Fruit fly (Drosophila melanogaster) whole organism, embryonic: ENCODE measurements around the gene yellow-f.

Source experiments
- Abd-B ChIP-seq: fragments of 200-800 bp; sonication (Bioruptor generic); optimal IDR thresholded peaks from 2 replicates; lab custom pipeline; 2018; ENCODE audit warnings: missing biosample characterization, mild to moderate bottlenecking, missing genetic modification characterization, moderate library complexity
- Aef1 ChIP-seq: fragments of 200-800 bp; sonication (Bioruptor generic); IDR thresholded peaks from 3 replicates; pipeline ENCODE4 v1.3.6; 2022; ENCODE audit warnings: missing biosample characterization, missing genetic modification characterization
- B-H1 ChIP-seq: fragments of 200-800 bp; sonication (Bioruptor generic); IDR thresholded peaks from 3 replicates; pipeline ENCODE4 v1.3.6; 2022; ENCODE audit warnings: missing biosample characterization, missing genetic modification characterization
- B-H2 ChIP-seq: fragments of 200-800 bp; sonication (Bioruptor generic); optimal IDR thresholded peaks from 2 replicates; lab custom pipeline; 2018; ENCODE audit warnings: missing biosample characterization, mild to moderate bottlenecking, missing genetic modification characterization
- CG1024 ChIP-seq: fragments of 200-800 bp; sonication (Bioruptor generic); IDR thresholded peaks from 2 replicates; pipeline ENCODE4 v1.3.6; 2022; ENCODE audit warnings: missing biosample characterization, missing genetic modification characterization
- CG10274 ChIP-seq: fragments of 200-800 bp; sonication (Bioruptor generic); optimal IDR thresholded peaks from 3 replicates; lab custom pipeline; 2017; ENCODE audit warnings: missing biosample characterization, mild to moderate bottlenecking, missing genetic modification characterization
- CG10654 ChIP-seq: fragments of 200-800 bp; sonication (Bioruptor generic); optimal IDR thresholded peaks from 2 replicates; lab custom pipeline; 2016; ENCODE audit warnings: missing biosample characterization, missing genetic modification characterization
- CG12391 ChIP-seq: fragments of 200-800 bp; sonication (Bioruptor generic); optimal IDR thresholded peaks from 3 replicates; lab custom pipeline; 2018; ENCODE audit warnings: missing biosample characterization, mild to moderate bottlenecking, missing genetic modification characterization, moderate library complexity
- CG14667 ChIP-seq: fragments of 200-800 bp; sonication (Bioruptor generic); IDR thresholded peaks from 2 replicates; pipeline ENCODE4 v1.3.6; 2022; ENCODE audit warnings: missing biosample characterization, missing genetic modification characterization
- CG1603 ChIP-seq: fragments of 200-800 bp; sonication (Bioruptor generic); optimal IDR thresholded peaks from 2 replicates; lab custom pipeline; 2019; ENCODE audit warnings: missing biosample characterization, mild to moderate bottlenecking, missing genetic modification characterization, moderate library complexity
- CG17359 ChIP-seq: fragments of 200-800 bp; sonication (Bioruptor generic); optimal IDR thresholded peaks from 3 replicates; lab custom pipeline; 2018; ENCODE audit warnings: missing biosample characterization, mild to moderate bottlenecking, missing genetic modification characterization, moderate library complexity
- CG17912 ChIP-seq: fragments of 200-800 bp; sonication (Bioruptor generic); optimal IDR thresholded peaks from 2 replicates; lab custom pipeline; 2018; ENCODE audit warnings: missing biosample characterization, mild to moderate bottlenecking, missing genetic modification characterization
- CG18764 ChIP-seq: fragments of 200-800 bp; sonication (Bioruptor generic); optimal IDR thresholded peaks from 3 replicates; lab custom pipeline; 2016; ENCODE audit warnings: missing biosample characterization, missing genetic modification characterization
- CG2889 ChIP-seq: fragments of 200-800 bp; sonication (Bioruptor generic); IDR thresholded peaks from 3 replicates; pipeline ENCODE4 v1.3.6; 2022; ENCODE audit warnings: missing biosample characterization, missing genetic modification characterization
- CG6254 ChIP-seq: fragments of 200-800 bp; sonication (Bioruptor generic); optimal IDR thresholded peaks from 3 replicates; lab custom pipeline; 2017; ENCODE audit warnings: mild to moderate bottlenecking, missing biosample characterization, missing genetic modification reagents, missing genetic modification characterization
- CG7963 ChIP-seq: fragments of 200-800 bp; sonication (Bioruptor generic); IDR thresholded peaks from 3 replicates; pipeline ENCODE4 v1.3.6; 2022; ENCODE audit warnings: missing biosample characterization, missing genetic modification characterization; ENCODE audit not compliant: partially characterized antibody
- CG7987 ChIP-seq: fragments of 200-800 bp; sonication (Bioruptor generic); optimal IDR thresholded peaks from 2 replicates; lab custom pipeline; 2018; ENCODE audit warnings: missing biosample characterization, mild to moderate bottlenecking, missing genetic modification characterization, moderate library complexity
- Doc3 ChIP-seq: fragments of 200-800 bp; sonication (Bioruptor generic); IDR thresholded peaks from 3 replicates; pipeline ENCODE4 v1.3.6; 2022; ENCODE audit warnings: missing biosample characterization, missing genetic modification characterization; ENCODE audit not compliant: partially characterized antibody
- Eip74EF ChIP-seq, 2 experiments: fragments of 200-800 bp in 1 of 2; fragments of >200 bp in 1 of 2; sonication (Bioruptor generic) in 1 of 2; optimal IDR thresholded peaks; 2 replicates each; lab custom pipeline; 2017 to 2019; ENCODE audit warnings: missing biosample characterization in 2 of 2, missing genetic modification characterization in 2 of 2, mild to moderate bottlenecking in 1 of 2, moderate library complexity in 1 of 2
- Ets97D ChIP-seq: fragments of 200-800 bp; sonication (Bioruptor generic); optimal IDR thresholded peaks from 3 replicates; lab custom pipeline; 2016; ENCODE audit warnings: missing biosample characterization, missing genetic modification characterization
- HLHmδ ChIP-seq: fragments of 200-800 bp; sonication (Bioruptor generic); optimal IDR thresholded peaks from 2 replicates; lab custom pipeline; 2018; ENCODE audit warnings: missing biosample characterization, mild to moderate bottlenecking, missing genetic modification characterization, moderate library complexity
- Jarid2 ChIP-seq: fragments of 200-800 bp; sonication (Bioruptor generic); optimal IDR thresholded peaks from 3 replicates; lab custom pipeline; 2017; ENCODE audit warnings: mild to moderate bottlenecking, missing biosample characterization, missing genetic modification reagents, missing genetic modification characterization
- Lhr ChIP-seq: fragments of 200-800 bp; sonication (Bioruptor generic); optimal IDR thresholded peaks from 3 replicates; lab custom pipeline; 2017; ENCODE audit warnings: mild to moderate bottlenecking, missing biosample characterization, missing genetic modification reagents, missing genetic modification characterization
- Myb ChIP-seq: fragments of 200-800 bp; sonication (Bioruptor generic); optimal IDR thresholded peaks from 2 replicates; lab custom pipeline; 2016; ENCODE audit warnings: missing biosample characterization, missing genetic modification characterization
- NC2β ChIP-seq: fragments of 200-800 bp; sonication (Bioruptor generic); optimal IDR thresholded peaks from 2 replicates; lab custom pipeline; 2016; ENCODE audit warnings: missing biosample characterization, missing genetic modification characterization
- Nf-YB ChIP-seq: fragments of 200-800 bp; sonication (Bioruptor generic); optimal IDR thresholded peaks from 3 replicates; lab custom pipeline; 2019; ENCODE audit warnings: missing biosample characterization, mild to moderate bottlenecking, missing genetic modification characterization, moderate library complexity
- Poxn ChIP-seq: fragments of 200-800 bp; sonication (Bioruptor generic); IDR thresholded peaks from 2 replicates; pipeline ENCODE4 v1.3.6; 2022; ENCODE audit warnings: missing biosample characterization, missing genetic modification characterization
- Sry-δ ChIP-seq: fragments of 200-800 bp; sonication (Bioruptor generic); optimal IDR thresholded peaks from 2 replicates; lab custom pipeline; 2016; ENCODE audit warnings: missing biosample characterization, missing genetic modification characterization
- Vsx1 ChIP-seq: fragments of 200-800 bp; sonication (Bioruptor generic); optimal IDR thresholded peaks from 2 replicates; lab custom pipeline; 2017; ENCODE audit warnings: missing biosample characterization, mild to moderate bottlenecking, missing genetic modification characterization, missing genetic modification reagents
- abd-A ChIP-seq: fragments of 200-800 bp; sonication (Bioruptor generic); optimal IDR thresholded peaks from 3 replicates; lab custom pipeline; 2019; ENCODE audit warnings: missing biosample characterization, mild to moderate bottlenecking, missing genetic modification characterization, moderate library complexity
- ac ChIP-seq: fragments of 200-800 bp; sonication (Bioruptor generic); optimal IDR thresholded peaks from 3 replicates; lab custom pipeline; 2017; ENCODE audit warnings: missing biosample characterization, mild to moderate bottlenecking, missing genetic modification characterization
- bab2 ChIP-seq: fragments of 200-800 bp; sonication (Bioruptor generic); optimal IDR thresholded peaks from 2 replicates; lab custom pipeline; 2016; ENCODE audit warnings: missing biosample characterization, missing genetic modification characterization
- bbx ChIP-seq: fragments of 200-800 bp; sonication (Bioruptor generic); IDR thresholded peaks from 2 replicates; pipeline ENCODE4 v1.3.6; 2022; ENCODE audit warnings: missing biosample characterization, missing genetic modification characterization; ENCODE audit not compliant: partially characterized antibody
- cg ChIP-seq: fragments of 200-800 bp; sonication (Bioruptor generic); optimal IDR thresholded peaks from 3 replicates; lab custom pipeline; 2019; ENCODE audit warnings: missing biosample characterization, mild to moderate bottlenecking, missing genetic modification characterization, moderate library complexity
- chif ChIP-seq, 2 experiments: fragments of 200-800 bp; sonication (Bioruptor generic); optimal IDR thresholded peaks; 3 replicates each; lab custom pipeline; 2016; ENCODE audit warnings: missing biosample characterization in 2 of 2, missing genetic modification characterization in 2 of 2
- crc ChIP-seq: fragments of 200-800 bp; sonication (Bioruptor generic); optimal IDR thresholded peaks from 2 replicates; lab custom pipeline; 2016; ENCODE audit warnings: missing biosample characterization, missing genetic modification characterization
- dan ChIP-seq: fragments of 200-800 bp; sonication (Bioruptor generic); IDR thresholded peaks from 2 replicates; pipeline ENCODE4 v1.3.6; 2022; ENCODE audit warnings: missing biosample characterization, missing genetic modification characterization
- disco-r ChIP-seq: fragments of 200-800 bp; sonication (Bioruptor generic); optimal IDR thresholded peaks from 2 replicates; lab custom pipeline; 2016; ENCODE audit warnings: missing biosample characterization, missing genetic modification characterization
- dmrt11E ChIP-seq: fragments of 200-800 bp; sonication (Bioruptor generic); optimal IDR thresholded peaks from 3 replicates; lab custom pipeline; 2018; ENCODE audit warnings: missing biosample characterization, mild to moderate bottlenecking, missing genetic modification characterization, moderate library complexity
- ftz-f1 ChIP-seq: fragments of 200-800 bp; sonication (Bioruptor generic); optimal IDR thresholded peaks from 2 replicates; lab custom pipeline; 2016; ENCODE audit warnings: missing biosample characterization, missing genetic modification characterization
- gsb-n ChIP-seq: fragments of 200-800 bp; sonication (Bioruptor generic); optimal IDR thresholded peaks from 3 replicates; lab custom pipeline; 2018; ENCODE audit warnings: missing biosample characterization, mild to moderate bottlenecking, missing genetic modification characterization
- jumu ChIP-seq: fragments of 200-800 bp; sonication (Bioruptor generic); optimal IDR thresholded peaks from 3 replicates; lab custom pipeline; 2016; ENCODE audit warnings: missing biosample characterization, missing genetic modification characterization
- luna ChIP-seq: fragments of 200-800 bp; sonication (Bioruptor generic); optimal IDR thresholded peaks from 2 replicates; lab custom pipeline; 2016; ENCODE audit warnings: missing biosample characterization, missing genetic modification characterization
- pnt ChIP-seq: fragments of 200-800 bp; sonication (Bioruptor generic); optimal IDR thresholded peaks from 3 replicates; lab custom pipeline; 2016; ENCODE audit warnings: missing biosample characterization, missing genetic modification characterization
- row ChIP-seq: fragments of 200-800 bp; sonication (Bioruptor generic); IDR thresholded peaks from 3 replicates; pipeline ENCODE4 v1.3.6; 2022; ENCODE audit warnings: missing biosample characterization, missing genetic modification characterization
- run ChIP-seq: fragments of 200-800 bp; sonication (Bioruptor generic); optimal IDR thresholded peaks from 3 replicates; lab custom pipeline; 2018; ENCODE audit warnings: missing biosample characterization, mild to moderate bottlenecking, missing genetic modification characterization
- slbo ChIP-seq: fragments of 200-800 bp; sonication (Bioruptor generic); IDR thresholded peaks from 2 replicates; pipeline ENCODE4 v1.3.6; 2022; ENCODE audit warnings: missing biosample characterization, missing genetic modification characterization
- stwl ChIP-seq: fragments of 200-800 bp; sonication (Bioruptor generic); optimal IDR thresholded peaks from 3 replicates; lab custom pipeline; 2018; ENCODE audit warnings: missing biosample characterization, mild to moderate bottlenecking, missing genetic modification characterization, moderate library complexity
- tin ChIP-seq: fragments of 200-800 bp; sonication (Bioruptor generic); optimal IDR thresholded peaks from 3 replicates; lab custom pipeline; 2016; ENCODE audit warnings: missing biosample characterization, missing genetic modification characterization
- ttk ChIP-seq: fragments of 200-800 bp; sonication (Bioruptor generic); IDR thresholded peaks from 2 replicates; pipeline ENCODE4 v2.1.2; 2022; ENCODE audit warnings: missing biosample characterization, missing genetic modification characterization

The yellow-f gene

DNA sequence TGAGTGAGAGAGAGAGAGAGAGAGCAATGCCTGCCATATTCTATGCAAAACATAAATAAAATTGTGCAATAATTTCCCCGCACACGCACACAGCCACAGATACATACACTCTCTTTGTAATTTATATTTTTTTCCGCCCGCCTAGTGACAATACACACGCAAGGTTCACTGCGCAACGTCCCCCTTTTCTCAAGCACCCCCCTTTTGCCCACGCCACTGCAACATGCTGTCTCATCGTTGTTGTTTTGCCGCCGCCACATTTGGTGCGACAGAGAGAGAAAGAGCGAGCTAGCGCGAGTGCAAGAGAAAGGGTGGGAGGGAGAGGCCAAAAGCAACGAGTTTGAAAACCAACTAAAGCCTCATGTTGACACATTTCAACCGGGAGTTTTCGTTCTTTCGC is 19.4 kb upstream of the yellow-f start (continued):
- peak; percentile 51; the same call in 1 of the 3 replicates for TF ChIP-seq CG2889 (GFP tag; lab: Robert Waterston, UW)
- TF ChIP-seq gsb-n (tag; lab: Kevin White, UChicago): peak; percentile 14
- peak; percentile 40 for TF ChIP-seq pnt (GFP tag; lab: Kevin White, UChicago)
- peak; percentile 30 for TF ChIP-seq Sry-δ (GFP tag; lab: Kevin White, UChicago)
- TF ChIP-seq crc (GFP tag; lab: Kevin White, UChicago): peak; percentile 54
- peak; percentile 57 for TF ChIP-seq abd-A
- peak; percentile 77 for TF ChIP-seq cg
- TF ChIP-seq CG17359 (tag; lab: Kevin White, UChicago): peak; percentile 65
- TF ChIP-seq dan: no peak
- no peak for TF ChIP-seq Doc3 (GFP tag; lab: Robert Waterston, UW)
- TF ChIP-seq CG10274 (GFP tag; lab: Kevin White, UChicago): no peak
- no peak for TF ChIP-seq B-H2 (GFP tag; lab: Kevin White, UChicago)
- peak; percentile 48 for TF ChIP-seq ftz-f1 (GFP tag; lab: Kevin White, UChicago)
- no peak for TF ChIP-seq run (tag; lab: Kevin White, UChicago)
- peak; percentile 45 for TF ChIP-seq CG12391 (tag; lab: Kevin White, UChicago)
- peak; percentile 38; the same call in 1 of the 2 replicates for TF ChIP-seq CG14667
- peak; percentile 49 for TF ChIP-seq dmrt11E (tag; lab: Kevin White, UChicago)
- peak; percentile 72 for TF ChIP-seq CG1603 (tag; lab: Kevin White, UChicago)
- TF ChIP-seq NC2β (GFP tag; lab: Kevin White, UChicago): no peak
- peak; percentile 84 for TF ChIP-seq slbo (GFP tag; lab: Robert Waterston, UW)
- peak; percentile 29 for TF ChIP-seq Ets97D (GFP tag; lab: Kevin White, UChicago)
- TF ChIP-seq Aef1: peak; percentile 91
- TF ChIP-seq CG7987: peak; percentile 64
- peak; percentile 51 for TF ChIP-seq Myb (GFP tag; lab: Kevin White, UChicago)
- no peak for TF ChIP-seq Lhr (GFP tag; lab: Kevin White, UChicago)
- TF ChIP-seq B-H1: peak; percentile 54; the same call in 2 of the 3 replicates
- no peak for TF ChIP-seq stwl (tag; lab: Kevin White, UChicago)
- TF ChIP-seq Abd-B (GFP tag; lab: Kevin White, UChicago): peak; percentile 53
- no peak for TF ChIP-seq CG18764
- peak; percentile 68 for TF ChIP-seq bab2 (GFP tag; lab: Kevin White, UChicago)
- peak; percentile 16 for TF ChIP-seq CG10654 (GFP tag; lab: Kevin White, UChicago)
- TF ChIP-seq CG6254 (GFP tag; lab: Kevin White, UChicago): no peak
- peak; percentile 58 to 62 for TF ChIP-seq chif (GFP tag; optimal IDR thresholded peaks at IDR 0.05; lab: Kevin White, UChicago)
- peak; percentile 81 for TF ChIP-seq row (GFP tag; lab: Robert Waterston, UW)
- TF ChIP-seq jumu (GFP tag; lab: Kevin White, UChicago): peak; percentile 33
- TF ChIP-seq bbx (GFP tag; lab: Robert Waterston, UW): 0 out of 2 replicates have a peak, but pooled peaks have one; percentile 17
- peak; percentile 61; the same call in 1 of the 2 replicates for TF ChIP-seq ttk (GFP tag; lab: Robert Waterston, UW)
- peak; percentile 23 for TF ChIP-seq Nf-YB (GFP tag; lab: Kevin White, UChicago)
- TF ChIP-seq CG1024: no peak
- no peak for TF ChIP-seq CG17912
- no peak for TF ChIP-seq luna
- peak; percentile 63 for TF ChIP-seq tin (GFP tag; lab: Kevin White, UChicago)
- TF ChIP-seq ac (GFP tag; lab: Kevin White, UChicago): no peak
- TF ChIP-seq Vsx1: no peak
- TF ChIP-seq Eip74EF (GFP tag; optimal IDR thresholded peaks at IDR 0.05; lab: Kevin White, UChicago): no peak
- no peak for TF ChIP-seq CG7963 (GFP tag; lab: Robert Waterston, UW)
- peak; percentile 73 for TF ChIP-seq disco-r (GFP tag; lab: Kevin White, UChicago)
- no peak for TF ChIP-seq Poxn (GFP tag; lab: Robert Waterston, UW)
- TF ChIP-seq Jarid2 (GFP tag; lab: Kevin White, UChicago): peak; percentile 24
- TF ChIP-seq HLHmδ (GFP tag; lab: Kevin White, UChicago): peak; percentile 26
